Fruit fly (Drosophila melanogaster) S2 (cell line): ENCODE results near the gene Baldspot.

Experiments
- CG8478 ChIP-seq: fragments of >200 bp; optimal IDR thresholded peaks from 2 replicates; lab custom pipeline; 2018
- CTCF ChIP-seq, 2 experiments: fragments of >200 bp; optimal IDR thresholded peaks; 2 replicates each; lab custom pipeline; 2018

dm6 chr3L:16666429-16667005 lies 5.1 kb upstream of the Baldspot start:
- TF ChIP-seq CG8478 (lab: Kevin White, UChicago) (no peak), CTCF (optimal IDR thresholded peaks at IDR 0.05; lab: Kevin White, UChicago) (no peak)
